Worm (Caenorhabditis elegans) whole organism, L4 larva: ENCODE results near the gene F46B3.8.

Source experiments
- daf-12 ChIP-seq: fragments of 150-350 bp; optimal IDR thresholded peaks from 2 replicates; lab custom pipeline; 2014; ENCODE audit warnings: missing biosample characterization, missing genetic modification reagents, missing genetic modification characterization
- lin-39 ChIP-seq: fragments of 150-350 bp; optimal IDR thresholded peaks from 2 replicates; lab custom pipeline; 2014; ENCODE audit warnings: missing biosample characterization, missing genetic modification reagents, missing genetic modification characterization
- nhr-11 ChIP-seq: fragments of 150-350 bp; optimal IDR thresholded peaks from 2 replicates; lab custom pipeline; 2014; ENCODE audit warnings: missing biosample characterization, missing genetic modification characterization
- nhr-237 ChIP-seq: sonication (generic microtip); optimal IDR thresholded peaks from 2 replicates; lab custom pipeline; 2017; ENCODE audit warnings: missing biosample characterization, missing genetic modification characterization
- nhr-28 ChIP-seq: fragments of 150-350 bp; optimal IDR thresholded peaks from 2 replicates; lab custom pipeline; 2014; ENCODE audit warnings: missing biosample characterization, missing genetic modification characterization
- pha-4 ChIP-seq, 2 experiments: fragments of 150-350 bp in 1 of 2; fragments of 200-800 bp in 1 of 2; sonication (Bioruptor generic) in 1 of 2; IDR thresholded peaks in 1 of 2; optimal IDR thresholded peaks in 1 of 2; 2 replicates each; pipeline versions ENCODE4 v1.3.6 to Lab custom; 2014 to 2022; ENCODE audit warnings: missing genetic modification characterization in 2 of 2, missing genetic modification reagents in 2 of 2, missing biosample characterization in 1 of 2, missing compliant biosample characterization in 1 of 2
- snpc-4 ChIP-seq: fragments of 150-350 bp; optimal IDR thresholded peaks from 2 replicates; lab custom pipeline; 2014; ENCODE audit warnings: missing biosample characterization, missing genetic modification characterization
- spr-3 ChIP-seq: fragments of 200-800 bp; sonication (Bioruptor generic); optimal IDR thresholded peaks from 2 replicates; lab custom pipeline; 2018; ENCODE audit warnings: mild to moderate bottlenecking, missing genetic modification characterization, missing compliant biosample characterization
- unc-62 ChIP-seq, 3 experiments: fragments of 150-350 bp in 1 of 3; sonication (generic microtip); optimal IDR thresholded peaks in 2 of 3; peaks in 1 of 3; 1 replicate in 1 of 3; 2 replicates in 2 of 3; lab custom pipeline; 2014 to 2017; ENCODE audit warnings: missing biosample characterization in 3 of 3, missing genetic modification characterization in 3 of 3, missing genetic modification reagents in 3 of 3, missing genotype in 1 of 3

DNA sequence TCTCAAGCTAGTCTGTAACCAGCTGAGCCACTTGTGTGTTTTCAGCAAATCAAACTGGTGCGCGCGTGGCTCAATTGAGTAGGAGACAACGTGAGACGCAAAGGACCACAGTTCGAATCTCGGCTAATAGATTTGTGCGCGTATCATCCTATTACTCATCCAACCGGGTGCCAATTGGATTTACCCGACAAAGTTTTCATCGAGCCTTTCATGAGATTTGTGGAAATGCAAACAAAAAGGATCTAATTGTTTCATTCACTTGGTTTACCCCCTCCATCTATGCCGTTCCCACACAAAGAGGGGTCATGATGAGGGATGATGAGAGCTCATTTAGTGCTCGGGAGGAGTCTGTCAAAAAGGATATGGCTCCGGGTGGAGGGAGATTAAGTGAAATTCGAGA is 32.2 kb upstream of the F46B3.8 start:
- TF ChIP-seq nhr-28 (tag; lab: Kevin White, UChicago) (no peak), pha-4 (GFP tag; IDR thresholded peaks at IDR 0.05; lab: Robert Waterston, UW) (no peak), pha-4 (tag; optimal IDR thresholded peaks at IDR 0.05; lab: Kevin White, UChicago) (no peak), spr-3 (GFP tag; lab: Kevin White, UChicago) (no peak), nhr-11 (tag; lab: Kevin White, UChicago) (no peak), lin-39 (no peak), unc-62 (GFP tag; optimal IDR thresholded peaks at IDR 0.05 in 1 of 2; lab: Kevin White, UChicago) (no peak), unc-62 (tag; optimal IDR thresholded peaks at IDR 0.05; lab: Kevin White, UChicago) (no peak), snpc-4 (tag; lab: Kevin White, UChicago) (no peak), nhr-237 (tag; lab: Kevin White, UChicago) (no peak), daf-12 (no peak)
